Worm (Caenorhabditis elegans) whole organism, L3 larva: ENCODE measurements around the gene R02D5.3.
A peak's percentile ranks its signal among the peaks of the same experiment; 100 is the strongest.

ENCODE experiments used
- fkh-10 ChIP-seq: sonication (generic microtip); optimal IDR thresholded peaks from 2 replicates; lab custom pipeline; 2017; ENCODE audit warnings: missing biosample characterization, missing genetic modification reagents, missing genetic modification characterization
- nfya-1 ChIP-seq: sonication (generic microtip); optimal IDR thresholded peaks from 2 replicates; lab custom pipeline; 2017; ENCODE audit warnings: missing genetic modification characterization, mild to moderate bottlenecking, missing compliant biosample characterization, antibody characterized with exemption, moderate library complexity; ENCODE audit not compliant: insufficient read depth
- nhr-23 ChIP-seq: fragments of 150-350 bp; optimal IDR thresholded peaks from 2 replicates; lab custom pipeline; 2014; ENCODE audit warnings: missing biosample characterization, missing genetic modification reagents, missing genetic modification characterization
- nhr-237 ChIP-seq: fragments of 150-350 bp; optimal IDR thresholded peaks from 2 replicates; lab custom pipeline; 2014; ENCODE audit warnings: missing biosample characterization, missing genetic modification characterization
- nhr-25 ChIP-seq: sonication (generic microtip); optimal IDR thresholded peaks from 2 replicates; lab custom pipeline; 2017; ENCODE audit warnings: missing biosample characterization, missing genetic modification characterization
- nhr-67 ChIP-seq: fragments of 150-350 bp; optimal IDR thresholded peaks from 2 replicates; lab custom pipeline; 2014; ENCODE audit warnings: missing biosample characterization, missing genetic modification characterization
- skn-1 ChIP-seq: fragments of 150-350 bp; optimal IDR thresholded peaks from 2 replicates; lab custom pipeline; 2014; ENCODE audit warnings: missing biosample characterization, missing genetic modification characterization
- zag-1 ChIP-seq: fragments of 150-350 bp; optimal IDR thresholded peaks from 2 replicates; lab custom pipeline; 2014; ENCODE audit warnings: missing biosample characterization, missing genetic modification characterization
- ztf-11 ChIP-seq: fragments of 150-350 bp; optimal IDR thresholded peaks from 2 replicates; lab custom pipeline; 2014; ENCODE audit warnings: missing biosample characterization, missing genetic modification characterization

ce11 chrV:14510746-14511145 is 27.8 kb downstream of the R02D5.3 start, which contains the start of gene R02D5.9:
- no peak for TF ChIP-seq fkh-10 (GFP tag; lab: Kevin White, UChicago)
- peak; percentile 68 for TF ChIP-seq nhr-23 (tag; lab: Kevin White, UChicago)
- TF ChIP-seq nhr-25 (tag; lab: Kevin White, UChicago): peak; percentile 89
- TF ChIP-seq nhr-237 (tag; lab: Kevin White, UChicago): no peak
- no peak for TF ChIP-seq zag-1 (tag; lab: Kevin White, UChicago)
- no peak for TF ChIP-seq skn-1 (tag; lab: Kevin White, UChicago)
- no peak for TF ChIP-seq nhr-67 (tag; lab: Kevin White, UChicago)
- no peak for TF ChIP-seq nfya-1 (tag; lab: Kevin White, UChicago)
- TF ChIP-seq ztf-11: no peak
